Worm (Caenorhabditis elegans) whole organism, L4/young adult: ENCODE data around the gene Y116A8B.1.

Source experiments
- W03F9.2 ChIP-seq: fragments of 150-350 bp; optimal IDR thresholded peaks from 2 replicates; lab custom pipeline; 2014; ENCODE audit warnings: missing biosample characterization, missing genetic modification characterization
- him-1 ChIP-seq: sonication (generic microtip); optimal IDR thresholded peaks from 2 replicates; lab custom pipeline; 2016; ENCODE audit warnings: missing genotype, missing genetic modification reagents, missing genetic modification characterization, missing compliant biosample characterization

DNA sequence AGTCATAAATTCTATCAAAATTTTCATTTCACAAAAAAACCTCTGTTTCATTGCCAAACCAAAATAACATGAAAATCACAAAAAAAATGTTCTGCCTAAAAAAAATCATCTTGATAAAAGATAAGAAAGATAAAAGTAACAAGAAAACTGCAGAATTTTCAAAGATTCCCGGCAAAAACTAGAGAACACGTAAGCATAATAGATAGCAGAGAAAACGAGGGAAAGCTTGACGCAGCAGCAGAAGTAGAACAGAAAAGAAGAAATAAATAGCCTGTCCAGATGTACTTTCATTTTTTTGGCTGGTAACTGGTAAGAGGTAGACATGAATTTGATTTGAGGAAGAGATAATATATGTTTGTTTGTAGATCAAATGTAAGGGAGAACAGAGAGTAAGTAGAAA, 5.4 kb upstream of the Y116A8B.1 start:
- TF ChIP-seq W03F9.2 (tag; lab: Kevin White, UChicago) (no peak), him-1 (tag; lab: Kevin White, UChicago) (no peak)
